Fruit fly (Drosophila melanogaster) whole organism, embryonic: Measurements from ENCODE around the gene CG46270.

Experiments
- Antp ChIP-seq: fragments of 200-800 bp; sonication (Bioruptor generic); optimal IDR thresholded peaks from 3 replicates; lab custom pipeline; 2016; ENCODE audit warnings: missing biosample characterization, missing genetic modification characterization
- Atf6 ChIP-seq: fragments of 200-800 bp; sonication (Bioruptor generic); IDR thresholded peaks from 2 replicates; pipeline ENCODE4 v1.3.6; 2022; ENCODE audit warnings: missing biosample characterization, missing genetic modification characterization
- Bteb2 ChIP-seq: fragments of 200-800 bp; sonication (Bioruptor generic); optimal IDR thresholded peaks from 2 replicates; lab custom pipeline; 2016; ENCODE audit warnings: missing biosample characterization, missing genetic modification characterization
- CG10431 ChIP-seq: fragments of 200-800 bp; sonication (Bioruptor generic); optimal IDR thresholded peaks from 3 replicates; lab custom pipeline; 2018; ENCODE audit warnings: missing biosample characterization, mild to moderate bottlenecking, missing genetic modification characterization
- CG11398 ChIP-seq: fragments of 200-800 bp; sonication (Bioruptor generic); optimal IDR thresholded peaks from 2 replicates; lab custom pipeline; 2016; ENCODE audit warnings: missing biosample characterization, missing genetic modification characterization
- CG12659 ChIP-seq: fragments of 200-800 bp; sonication (Bioruptor generic); optimal IDR thresholded peaks from 3 replicates; lab custom pipeline; 2017; ENCODE audit warnings: mild to moderate bottlenecking, missing biosample characterization, missing genetic modification reagents, missing genetic modification characterization
- CG14014 ChIP-seq: fragments of 200-800 bp; sonication (Bioruptor generic); IDR thresholded peaks from 2 replicates; pipeline ENCODE4 v1.3.6; 2022; ENCODE audit warnings: missing biosample characterization, missing genetic modification characterization
- CG14965 ChIP-seq: fragments of 200-800 bp; sonication (Bioruptor generic); optimal IDR thresholded peaks from 2 replicates; lab custom pipeline; 2016; ENCODE audit warnings: missing biosample characterization, missing genetic modification characterization, borderline replicate concordance
- CG15601 ChIP-seq: fragments of 200-800 bp; sonication (Bioruptor generic); optimal IDR thresholded peaks from 3 replicates; lab custom pipeline; 2019; ENCODE audit warnings: missing biosample characterization, mild to moderate bottlenecking, missing genetic modification characterization, moderate library complexity
- CG1603 ChIP-seq: fragments of 200-800 bp; sonication (Bioruptor generic); optimal IDR thresholded peaks from 2 replicates; lab custom pipeline; 2019; ENCODE audit warnings: missing biosample characterization, mild to moderate bottlenecking, missing genetic modification characterization, moderate library complexity
- CG17328 ChIP-seq: fragments of 200-800 bp; sonication (Bioruptor generic); IDR thresholded peaks from 2 replicates; pipeline ENCODE4 v1.3.6; 2022; ENCODE audit warnings: missing biosample characterization, missing genetic modification characterization
- CG17829 ChIP-seq: fragments of 200-800 bp; optimal IDR thresholded peaks from 2 replicates; lab custom pipeline; 2019; ENCODE audit warnings: missing biosample characterization, mild to moderate bottlenecking, missing genetic modification characterization, moderate library complexity
- CG1792 ChIP-seq: fragments of 200-800 bp; sonication (Bioruptor generic); optimal IDR thresholded peaks from 2 replicates; lab custom pipeline; 2016; ENCODE audit warnings: missing biosample characterization, missing genetic modification characterization
- CG2889 ChIP-seq: fragments of 200-800 bp; sonication (Bioruptor generic); IDR thresholded peaks from 3 replicates; pipeline ENCODE4 v1.3.6; 2022; ENCODE audit warnings: missing biosample characterization, missing genetic modification characterization
- CG31224 ChIP-seq: fragments of 200-800 bp; sonication (Bioruptor generic); IDR thresholded peaks from 2 replicates; pipeline ENCODE4 v1.3.6; 2022; ENCODE audit warnings: missing biosample characterization, missing genetic modification characterization
- CG3407 ChIP-seq: fragments of 200-800 bp; sonication (Bioruptor generic); optimal IDR thresholded peaks from 2 replicates; lab custom pipeline; 2018; ENCODE audit warnings: missing biosample characterization, mild to moderate bottlenecking, missing genetic modification characterization
- CG4404 ChIP-seq: fragments of 200-800 bp; sonication (Bioruptor generic); IDR thresholded peaks from 2 replicates; pipeline ENCODE4 v1.3.6; 2022; ENCODE audit warnings: missing biosample characterization, missing genetic modification characterization
- CG6254 ChIP-seq: fragments of 200-800 bp; sonication (Bioruptor generic); optimal IDR thresholded peaks from 3 replicates; lab custom pipeline; 2017; ENCODE audit warnings: mild to moderate bottlenecking, missing biosample characterization, missing genetic modification reagents, missing genetic modification characterization
- CG7839 ChIP-seq: fragments of 200-800 bp; sonication (Bioruptor generic); optimal IDR thresholded peaks from 3 replicates; lab custom pipeline; 2018; ENCODE audit warnings: missing biosample characterization, mild to moderate bottlenecking, missing genetic modification characterization, moderate library complexity
- CG8388 ChIP-seq: fragments of 200-800 bp; sonication (Bioruptor generic); optimal IDR thresholded peaks from 2 replicates; lab custom pipeline; 2019; ENCODE audit warnings: missing biosample characterization, mild to moderate bottlenecking, missing genetic modification characterization, moderate library complexity
- Dad ChIP-seq: fragments of 200-800 bp; sonication (Bioruptor generic); optimal IDR thresholded peaks from 3 replicates; lab custom pipeline; 2016; ENCODE audit warnings: missing biosample characterization, missing genetic modification characterization
- Gsc ChIP-seq: fragments of 200-800 bp; sonication (Bioruptor generic); IDR thresholded peaks from 2 replicates; pipeline ENCODE4 v1.3.6; 2022; ENCODE audit warnings: missing biosample characterization, missing genetic modification characterization
- Gug ChIP-seq: fragments of 200-800 bp; sonication (Bioruptor generic); IDR thresholded peaks from 4 replicates; pipeline ENCODE4 v1.3.6; 2022; ENCODE audit warnings: missing biosample characterization, missing genetic modification characterization
- HmgD ChIP-seq: fragments of 200-800 bp; sonication (Bioruptor generic); optimal IDR thresholded peaks from 3 replicates; lab custom pipeline; 2016; ENCODE audit warnings: missing biosample characterization, missing genetic modification characterization
- MESR4 ChIP-seq: fragments of 200-800 bp; sonication (Bioruptor generic); optimal IDR thresholded peaks from 2 replicates; lab custom pipeline; 2018; ENCODE audit warnings: missing biosample characterization, mild to moderate bottlenecking, missing genetic modification characterization, moderate library complexity
- Max ChIP-seq: fragments of 200-800 bp; sonication (Bioruptor generic); optimal IDR thresholded peaks from 2 replicates; lab custom pipeline; 2016; ENCODE audit warnings: missing biosample characterization, mild to moderate bottlenecking, missing genetic modification characterization
- Meics ChIP-seq: fragments of 200-800 bp; sonication (Bioruptor generic); optimal IDR thresholded peaks from 2 replicates; lab custom pipeline; 2017; ENCODE audit warnings: missing biosample characterization, mild to moderate bottlenecking, missing genetic modification characterization
- Oaz ChIP-seq: fragments of 200-800 bp; sonication (Bioruptor generic); IDR thresholded peaks from 2 replicates; pipeline ENCODE4 v1.3.6; 2022; ENCODE audit warnings: missing biosample characterization, missing genetic modification characterization
- PHDP ChIP-seq: fragments of 200-800 bp; sonication (Bioruptor generic); optimal IDR thresholded peaks from 3 replicates; lab custom pipeline; 2018; ENCODE audit warnings: missing biosample characterization, mild to moderate bottlenecking, missing genetic modification characterization, moderate library complexity
- Rfx ChIP-seq: fragments of 200-800 bp; sonication (Bioruptor generic); IDR thresholded peaks from 2 replicates; pipeline ENCODE4 v1.3.6; 2022; ENCODE audit warnings: missing biosample characterization, missing genetic modification characterization
- Rx ChIP-seq: fragments of 200-800 bp; sonication (Bioruptor generic); IDR thresholded peaks from 2 replicates; pipeline ENCODE4 v1.3.6; 2022; ENCODE audit warnings: missing biosample characterization, missing genetic modification characterization
- Taf1 ChIP-seq: fragments of 200-800 bp; sonication (Bioruptor generic); IDR thresholded peaks from 2 replicates; pipeline ENCODE4 v1.3.6; 2022; ENCODE audit warnings: missing biosample characterization, missing genetic modification characterization
- Xrp1 ChIP-seq: fragments of 200-800 bp; sonication (Bioruptor generic); IDR thresholded peaks from 2 replicates; pipeline ENCODE4 v1.3.6; 2022; ENCODE audit warnings: missing biosample characterization, missing genetic modification characterization
- cg ChIP-seq: fragments of 200-800 bp; sonication (Bioruptor generic); optimal IDR thresholded peaks from 3 replicates; lab custom pipeline; 2019; ENCODE audit warnings: missing biosample characterization, mild to moderate bottlenecking, missing genetic modification characterization, moderate library complexity
- chinmo ChIP-seq: fragments of 200-800 bp; sonication (Bioruptor generic); IDR thresholded peaks from 4 replicates; pipeline ENCODE4 v1.3.6; 2022; ENCODE audit warnings: missing biosample characterization, missing genetic modification characterization; ENCODE audit not compliant: partially characterized antibody
- ci ChIP-seq: fragments of 200-800 bp; sonication (Bioruptor generic); IDR thresholded peaks from 3 replicates; pipeline ENCODE4 v1.3.6; 2022; ENCODE audit warnings: missing biosample characterization, missing genetic modification characterization
- crol ChIP-seq: fragments of 200-800 bp; sonication (Bioruptor generic); IDR thresholded peaks from 2 replicates; pipeline ENCODE4 v1.3.6; 2022; ENCODE audit warnings: missing biosample characterization, missing genetic modification characterization
- cwo ChIP-seq: fragments of 200-800 bp; sonication (Bioruptor generic); optimal IDR thresholded peaks from 3 replicates; lab custom pipeline; 2017; ENCODE audit warnings: missing biosample characterization, missing genetic modification characterization, mild to moderate bottlenecking, moderate library complexity, missing genetic modification reagents
- eve ChIP-seq, 2 experiments: fragments of >200 bp; optimal IDR thresholded peaks; 2 replicates each; lab custom pipeline; 2017; ENCODE audit warnings: missing biosample characterization in 2 of 2, missing genetic modification characterization in 2 of 2
- lilli ChIP-seq: fragments of 200-800 bp; sonication (Bioruptor generic); optimal IDR thresholded peaks from 3 replicates; lab custom pipeline; 2016; ENCODE audit warnings: missing biosample characterization, missing genetic modification characterization
- lola ChIP-seq, 3 experiments: fragments of >200 bp in 2 of 3; fragments of 200-800 bp in 1 of 3; sonication (Bioruptor generic) in 1 of 3; optimal IDR thresholded peaks; 2 replicates each; lab custom pipeline; 2017 to 2019; ENCODE audit warnings: missing biosample characterization in 3 of 3, missing genetic modification characterization in 3 of 3, mild to moderate bottlenecking in 1 of 3, moderate library complexity in 1 of 3
- nmo ChIP-seq: fragments of 200-800 bp; sonication (Bioruptor generic); optimal IDR thresholded peaks from 2 replicates; lab custom pipeline; 2018; ENCODE audit warnings: missing biosample characterization, mild to moderate bottlenecking, missing genetic modification characterization, moderate library complexity
- row ChIP-seq: fragments of 200-800 bp; sonication (Bioruptor generic); IDR thresholded peaks from 3 replicates; pipeline ENCODE4 v1.3.6; 2022; ENCODE audit warnings: missing biosample characterization, missing genetic modification characterization
- sd ChIP-seq: fragments of 200-800 bp; sonication (Bioruptor generic); optimal IDR thresholded peaks from 3 replicates; lab custom pipeline; 2018; ENCODE audit warnings: missing biosample characterization, mild to moderate bottlenecking, missing genetic modification characterization, moderate library complexity
- tin ChIP-seq: fragments of 200-800 bp; sonication (Bioruptor generic); optimal IDR thresholded peaks from 3 replicates; lab custom pipeline; 2016; ENCODE audit warnings: missing biosample characterization, missing genetic modification characterization
- tna ChIP-seq: fragments of 200-800 bp; sonication (Bioruptor generic); IDR thresholded peaks from 2 replicates; pipeline ENCODE4 v1.3.6; 2022; ENCODE audit warnings: missing biosample characterization, missing genetic modification characterization; ENCODE audit not compliant: partially characterized antibody

The CG46270 gene

DNA sequence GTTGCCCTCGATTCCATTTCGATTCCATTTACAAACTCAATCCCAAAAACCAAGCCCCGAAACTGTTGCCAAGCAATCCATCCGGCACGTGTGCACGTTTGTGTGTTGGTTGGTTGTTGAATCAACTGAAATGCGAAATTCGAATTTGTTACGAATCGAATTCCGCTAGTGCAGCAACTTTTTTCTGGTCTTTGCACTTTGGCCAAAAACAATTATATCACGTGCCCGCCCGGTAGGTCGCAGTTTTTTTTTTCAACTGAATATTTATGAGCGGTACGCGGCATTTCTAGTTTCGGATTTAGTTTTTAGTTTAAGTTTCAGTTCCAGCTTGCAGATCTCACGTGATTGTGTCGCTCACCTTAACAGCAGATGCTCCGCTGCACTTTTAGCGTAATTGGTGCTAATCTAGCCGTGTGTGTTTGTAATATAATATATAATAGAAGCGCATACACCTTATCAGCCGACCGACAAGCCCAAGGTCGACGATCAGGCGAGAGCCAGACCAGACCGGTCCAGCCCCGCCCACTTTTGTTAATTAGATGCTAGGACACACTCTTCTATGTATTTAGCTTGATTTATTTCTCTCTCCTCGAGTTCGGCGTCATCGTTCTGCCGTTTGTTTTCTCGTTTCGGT, 35.1 kb downstream of the CG46270 start:
- TF ChIP-seq cwo (GFP tag; lab: Kevin White, UChicago) (peak; percentile 93), ci (GFP tag; lab: Robert Waterston, UW) (0 out of 3 replicates have a peak, but pooled peaks have one; percentile 26), CG31224 (GFP tag; lab: Robert Waterston, UW) (no peak)

DNA sequence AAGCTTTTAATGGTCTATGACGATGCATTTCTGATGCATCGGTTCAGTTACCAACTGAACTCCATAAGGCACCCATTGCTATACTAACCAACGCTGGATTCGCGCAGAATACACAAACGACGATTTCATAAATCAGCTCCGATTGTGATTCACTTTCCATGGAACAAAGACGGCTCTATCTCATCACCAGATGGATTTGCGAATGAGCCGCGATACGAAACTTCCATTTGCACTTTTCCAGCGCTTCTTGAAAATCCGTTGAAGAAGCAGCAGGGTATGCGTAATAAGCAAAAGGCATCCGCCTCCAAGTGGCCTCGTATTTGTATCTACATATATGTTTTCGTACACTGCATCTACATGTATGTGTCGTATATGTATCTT, 35.7 kb downstream of the CG46270 start:
- TF ChIP-seq cg (GFP tag; lab: Kevin White, UChicago) (peak; percentile 30), eve (GFP tag; optimal IDR thresholded peaks at IDR 0.05; lab: Kevin White, UChicago) (peak in 1 of 2 experiments; percentile 53), PHDP (no peak)

DNA sequence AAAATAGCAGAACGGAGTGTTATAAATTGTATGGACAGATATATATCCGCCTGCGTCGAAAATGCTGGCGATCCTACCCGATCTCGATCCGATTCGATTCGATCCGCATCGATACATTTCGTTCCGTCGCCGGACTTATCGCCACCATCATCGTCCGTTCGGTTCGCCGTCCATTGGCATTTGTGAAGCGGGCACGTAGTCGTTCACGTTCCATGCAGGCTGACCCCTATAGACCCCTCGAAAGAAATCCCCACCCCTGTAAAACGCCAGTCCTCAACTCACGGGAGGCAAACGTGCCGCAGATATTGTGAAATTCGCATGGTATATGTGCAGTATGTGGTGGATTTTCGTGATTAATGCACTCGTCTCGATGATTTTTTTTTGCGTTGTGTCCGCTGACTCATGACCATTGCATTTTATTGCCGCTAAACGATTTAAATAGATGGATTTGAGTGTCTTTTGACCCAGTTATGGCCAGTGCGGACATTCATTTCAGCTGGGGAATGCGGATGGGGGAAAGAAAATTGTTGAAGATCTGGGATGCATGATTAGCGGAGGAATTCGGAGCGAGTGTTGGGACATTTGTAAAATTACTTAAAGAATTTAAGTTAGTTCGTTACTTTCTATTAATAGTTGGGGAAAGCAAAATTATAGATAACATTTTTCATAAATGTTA, 36.2 kb downstream of the CG46270 start:
- TF ChIP-seq HmgD (GFP tag; lab: Kevin White, UChicago) (no peak), Dad (GFP tag; lab: Kevin White, UChicago) (no peak), CG10431 (GFP tag; lab: Kevin White, UChicago) (no peak), Max (GFP tag; lab: Kevin White, UChicago) (no peak), CG17328 (GFP tag; lab: Robert Waterston, UW) (0 out of 2 replicates have a peak, but pooled peaks have one; percentile 7), CG14965 (no peak), CG17829 (tag; lab: Kevin White, UChicago) (no peak), row (GFP tag; lab: Robert Waterston, UW) (no peak), Bteb2 (GFP tag; lab: Kevin White, UChicago) (no peak), CG14014 (GFP tag; lab: Robert Waterston, UW) (no peak), Gug (no peak), CG11398 (GFP tag; lab: Kevin White, UChicago) (no peak), CG4404 (no peak), CG7839 (tag; lab: Kevin White, UChicago) (no peak), CG3407 (GFP tag; lab: Kevin White, UChicago) (no peak), CG8388 (no peak), Rfx (GFP tag; lab: Robert Waterston, UW) (no peak), crol (no peak), CG12659 (GFP tag; lab: Kevin White, UChicago) (no peak), chinmo (GFP tag; lab: Robert Waterston, UW) (peak; percentile 44; the same call in 1 of the 4 replicates), CG1603 (no peak), tin (GFP tag; lab: Kevin White, UChicago) (no peak), Rx (GFP tag; lab: Robert Waterston, UW) (no peak), Oaz (GFP tag; lab: Robert Waterston, UW) (no peak), CG2889 (GFP tag; lab: Robert Waterston, UW) (no peak), lola (GFP tag; optimal IDR thresholded peaks at IDR 0.05; lab: Kevin White, UChicago) (no peak), lilli (GFP tag; lab: Kevin White, UChicago) (no peak), CG6254 (GFP tag; lab: Kevin White, UChicago) (no peak), sd (tag; lab: Kevin White, UChicago) (peak; percentile 64), Xrp1 (GFP tag; lab: Robert Waterston, UW) (no peak), tna (GFP tag; lab: Robert Waterston, UW) (no peak), Taf1 (GFP tag; lab: Robert Waterston, UW) (no peak), Gsc (no peak), Atf6 (GFP tag; lab: Robert Waterston, UW) (0 out of 2 replicates have a peak, but pooled peaks have one; percentile 22), Meics (no peak), MESR4 (GFP tag; lab: Kevin White, UChicago) (no peak), Antp (no peak), CG1792 (GFP tag; lab: Kevin White, UChicago) (no peak), CG15601 (tag; lab: Kevin White, UChicago) (no peak), nmo (no peak)
